Worm (Caenorhabditis elegans): Measurements from ENCODE around the gene srab-17.

Gene srab-17

DNA sequence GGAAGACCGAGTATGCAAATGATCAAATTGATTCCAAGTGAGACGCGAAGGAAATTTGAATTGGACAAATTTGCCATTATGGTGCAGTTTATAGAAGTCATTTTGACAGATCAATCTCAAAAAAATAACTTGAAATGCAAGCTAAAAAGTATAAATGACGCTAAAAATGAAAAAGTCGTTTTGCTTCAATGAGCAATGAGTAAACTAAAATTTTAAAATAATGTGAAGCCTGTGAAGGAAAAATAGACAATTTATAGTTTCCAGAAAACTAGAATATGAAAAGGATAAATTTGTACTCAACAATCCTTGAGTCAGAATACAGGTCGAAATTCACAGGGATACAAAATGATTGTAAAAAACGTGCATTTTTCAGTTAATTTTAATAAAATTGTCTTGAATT, at the start of gene srab-17:
Gene srab-17, minus strand, starts transcription at position 101 of the 400 bp plus-strand sequence.
- TF ChIP-seq drap-1 (GFP tag; optimal IDR thresholded peaks at IDR 0.05), result no peak
- TF ChIP-seq lin-13 (tag; optimal IDR thresholded peaks at IDR 0.05), result no peak
- TF ChIP-seq nhr-237 (tag; optimal IDR thresholded peaks at IDR 0.05), result no peak
- no peak for TF ChIP-seq pha-4 (tag; optimal IDR thresholded peaks at IDR 0.05)
- TF ChIP-seq ztf-11 (tag; optimal IDR thresholded peaks at IDR 0.05), result no peak
- no peak for TF ChIP-seq elt-3 (tag; optimal IDR thresholded peaks at IDR 0.05)
- no peak for TF ChIP-seq sptf-1 (tag; optimal IDR thresholded peaks at IDR 0.05)
- no peak for TF ChIP-seq nhr-28 (tag; optimal IDR thresholded peaks at IDR 0.05)
- no peak for TF ChIP-seq flh-1 (GFP tag; optimal IDR thresholded peaks at IDR 0.05)
- TF ChIP-seq unc-39 (tag; optimal IDR thresholded peaks at IDR 0.05), result no peak
- TF ChIP-seq lin-32 (GFP tag; optimal IDR thresholded peaks at IDR 0.05), result no peak
- TF ChIP-seq tbx-8 (GFP tag; optimal IDR thresholded peaks at IDR 0.05), result no peak
- no peak for TF ChIP-seq cnd-1 (tag; optimal IDR thresholded peaks at IDR 0.05)
- TF ChIP-seq unc-120 (tag; optimal IDR thresholded peaks at IDR 0.05; ENCODE audit: poor library complexity, severe bottlenecking), result no peak
- TF ChIP-seq bed-3 (GFP tag; optimal IDR thresholded peaks at IDR 0.05), result no peak
- TF ChIP-seq snpc-4 (tag; optimal IDR thresholded peaks at IDR 0.05), result no peak
- no peak for TF ChIP-seq nhr-12 (tag; optimal IDR thresholded peaks at IDR 0.05)
- no peak for TF ChIP-seq blmp-1 (tag; optimal IDR thresholded peaks at IDR 0.05)
- TF ChIP-seq zip-8 (tag; optimal IDR thresholded peaks at IDR 0.05), result no peak
- TF ChIP-seq ham-2 (GFP tag; optimal IDR thresholded peaks at IDR 0.05), result no peak

DNA sequence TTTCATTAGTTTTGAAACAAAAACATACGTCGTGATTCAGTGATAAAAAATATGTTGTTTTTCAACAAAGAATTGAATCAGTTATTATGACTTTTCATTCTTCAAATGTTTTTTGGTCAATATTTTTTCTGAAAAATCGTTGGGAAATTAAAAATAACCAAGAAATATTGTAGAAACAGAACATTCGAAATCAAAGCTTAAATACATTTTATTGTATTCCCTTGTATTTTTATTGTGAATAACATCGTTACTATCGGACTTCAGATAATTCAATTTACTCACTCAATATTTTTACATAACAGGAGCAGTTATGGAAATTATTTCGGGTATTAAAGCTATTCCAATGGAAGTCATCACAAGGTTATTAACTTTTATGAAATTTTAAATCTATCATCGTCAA, 48.5 kb upstream of the srab-17 start, which contains the start of gene C50H2.4:
Gene C50H2.4, plus strand, starts transcription at position 301 of the 400 bp plus-strand sequence.
- TF ChIP-seq ces-1 (GFP tag; optimal IDR thresholded peaks at IDR 0.05) (no peak), ceh-43 (GFP tag; optimal IDR thresholded peaks at IDR 0.05) (no peak), unc-62 (GFP tag; optimal IDR thresholded peaks at IDR 0.05) (no peak)

- TF ChIP-seq ztf-11 (tag; optimal IDR thresholded peaks at IDR 0.05) (no peak), unc-62 (GFP tag; optimal IDR thresholded peaks at IDR 0.05) (no peak), snpc-4 (tag; optimal IDR thresholded peaks at IDR 0.05) (no peak), flh-1 (GFP tag; optimal IDR thresholded peaks at IDR 0.05) (no peak), nhr-12 (tag; optimal IDR thresholded peaks at IDR 0.05) (no peak), unc-120 (tag; optimal IDR thresholded peaks at IDR 0.05; ENCODE audit: poor library complexity, severe bottlenecking) (no peak), unc-39 (tag; optimal IDR thresholded peaks at IDR 0.05) (no peak), ceh-83 (GFP tag; optimal IDR thresholded peaks at IDR 0.05) (no peak), nhr-237 (tag; optimal IDR thresholded peaks at IDR 0.05) (no peak), ceh-43 (GFP tag; optimal IDR thresholded peaks at IDR 0.05) (no peak), lsy-2 (tag; optimal IDR thresholded peaks at IDR 0.05) (no peak), ces-1 (GFP tag; optimal IDR thresholded peaks at IDR 0.05) (no peak), drap-1 (GFP tag; optimal IDR thresholded peaks at IDR 0.05) (no peak), elt-1 (tag; optimal IDR thresholded peaks at IDR 0.05; ENCODE audit: borderline replicate concordance, insufficient read depth) (no peak), tbx-8 (GFP tag; optimal IDR thresholded peaks at IDR 0.05) (no peak)
These were observed 46.8 kb upstream of the srab-17 start, which contains the start of gene mec-9 for ce11 chrV:9915021-9915420. mec-9 (minus strand) TSS chrV:9915121.

- TF ChIP-seq sem-2 (GFP tag; optimal IDR thresholded peaks at IDR 0.05) (no peak), lin-13 (tag; optimal IDR thresholded peaks at IDR 0.05) (no peak), nhr-2 (tag; optimal IDR thresholded peaks at IDR 0.05) (no peak), blmp-1 (tag; optimal IDR thresholded peaks at IDR 0.05) (no peak), bed-3 (GFP tag; optimal IDR thresholded peaks at IDR 0.05) (no peak), unc-39 (tag; optimal IDR thresholded peaks at IDR 0.05) (no peak), drap-1 (GFP tag; optimal IDR thresholded peaks at IDR 0.05) (no peak), mep-1 (tag; optimal IDR thresholded peaks at IDR 0.05) (no peak), nhr-12 (tag; optimal IDR thresholded peaks at IDR 0.05) (no peak), nhr-28 (tag; optimal IDR thresholded peaks at IDR 0.05) (no peak), mab-5 (tag; optimal IDR thresholded peaks at IDR 0.05) (no peak), cnd-1 (tag; optimal IDR thresholded peaks at IDR 0.05) (no peak), elt-3 (tag; optimal IDR thresholded peaks at IDR 0.05) (no peak), lsy-2 (tag; optimal IDR thresholded peaks at IDR 0.05) (no peak), ceh-39 (tag; optimal IDR thresholded peaks at IDR 0.05) (no peak), ham-2 (GFP tag; optimal IDR thresholded peaks at IDR 0.05) (no peak), ces-1 (GFP tag; optimal IDR thresholded peaks at IDR 0.05) (no peak), unc-120 (tag; optimal IDR thresholded peaks at IDR 0.05; ENCODE audit: poor library complexity, severe bottlenecking) (no peak)
These were observed 45.7 kb upstream of the srab-17 start, which contains the start of gene fipr-10 for ce11 chrV:9913863-9914262. fipr-10 (plus strand) TSS chrV:9914163.

- TF ChIP-seq blmp-1 (tag; optimal IDR thresholded peaks at IDR 0.05) (no peak), ces-1 (GFP tag; optimal IDR thresholded peaks at IDR 0.05) (peak; percentile 85)
These were observed 43.0 kb upstream of the srab-17 start for ce11 chrV:9911165-9911564.
